Fruit fly (Drosophila melanogaster): ENCODE measurements around the gene CG34357.

Gene CG34357

DNA sequence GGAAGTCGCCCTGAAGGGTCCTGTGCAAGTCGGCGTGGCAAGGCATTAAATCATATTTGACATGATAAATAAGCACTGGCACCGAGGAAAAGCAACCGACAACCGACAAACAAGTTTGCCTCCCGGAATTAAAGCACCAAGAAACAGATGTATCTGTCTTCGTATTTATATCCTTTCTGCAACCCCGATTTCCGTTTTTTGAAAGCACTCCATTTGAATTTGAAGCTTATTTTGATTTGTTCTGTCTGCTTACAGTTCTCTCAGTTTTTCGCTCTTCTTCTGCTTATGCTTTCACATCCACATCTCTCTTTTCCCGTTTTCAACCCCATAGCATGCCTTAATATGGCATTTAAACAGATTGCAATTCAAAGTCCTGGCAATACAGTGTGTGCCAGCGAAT is 4.3 kb downstream of the CG34357 start:
- no peak for TF ChIP-seq ey (GFP tag; optimal IDR thresholded peaks at IDR 0.05)
- no peak for TF ChIP-seq dl (GFP tag; optimal IDR thresholded peaks at IDR 0.05; ENCODE audit: insufficient read depth in 1 of 2, partially characterized antibody in 2 of 2)
- no peak for TF ChIP-seq psq (GFP tag; optimal IDR thresholded peaks at IDR 0.05)
- no peak for TF ChIP-seq br (GFP tag; optimal IDR thresholded peaks at IDR 0.05)
- no peak for TF ChIP-seq h (GFP tag; optimal IDR thresholded peaks at IDR 0.05)
- no peak for TF ChIP-seq Hr78 (GFP tag; optimal IDR thresholded peaks at IDR 0.05)
- no peak for TF ChIP-seq Dfd (GFP tag; optimal IDR thresholded peaks at IDR 0.05)
- TF ChIP-seq N (GFP tag; optimal IDR thresholded peaks at IDR 0.05): no peak

- no peak for TF ChIP-seq dsf (GFP tag; optimal IDR thresholded peaks at IDR 0.05; ENCODE audit: borderline replicate concordance)
- TF ChIP-seq Dfd (GFP tag; optimal IDR thresholded peaks at IDR 0.05): peak; percentile 100
- no peak for TF ChIP-seq br (GFP tag; optimal IDR thresholded peaks at IDR 0.05)
Measured at dm6 chr3R:4542614-4543191, 15.2 kb downstream of the CG34357 start.

- TF ChIP-seq Hnf4 (GFP tag; optimal IDR thresholded peaks at IDR 0.05) (no peak), h (GFP tag; optimal IDR thresholded peaks at IDR 0.05) (no peak), Dif (GFP tag; optimal IDR thresholded peaks at IDR 0.05; ENCODE audit: partially characterized antibody) (no peak), CG32264 (GFP tag; optimal IDR thresholded peaks at IDR 0.05) (no peak), pan (optimal IDR thresholded peaks at IDR 0.05) (no peak), ey (GFP tag; optimal IDR thresholded peaks at IDR 0.05) (no peak), Dfd (GFP tag; optimal IDR thresholded peaks at IDR 0.05) (no peak), foxo (GFP tag; optimal IDR thresholded peaks at IDR 0.05) (no peak), br (GFP tag; optimal IDR thresholded peaks at IDR 0.05) (no peak), CrebA (GFP tag; optimal IDR thresholded peaks at IDR 0.05; ENCODE audit: borderline replicate concordance) (no peak), Myc (optimal IDR thresholded peaks at IDR 0.05) (no peak), dmrt93B (GFP tag; optimal IDR thresholded peaks at IDR 0.05) (no peak), lola (GFP tag; optimal IDR thresholded peaks at IDR 0.05) (no peak)
Measured at dm6 chr3R:4541056-4541455, 16.8 kb downstream of the CG34357 start, which contains the start of gene Mur82C. TSS of gene Mur82C (plus strand) at chr3R:4541356.

dm6 chr3R:4530972-4531371 is 26.9 kb downstream of the CG34357 start:
- TF ChIP-seq CrebA (GFP tag; optimal IDR thresholded peaks at IDR 0.05; ENCODE audit: borderline replicate concordance) (no peak), br (GFP tag; optimal IDR thresholded peaks at IDR 0.05) (no peak), Dfd (GFP tag; optimal IDR thresholded peaks at IDR 0.05) (no peak), Sp1 (GFP tag; optimal IDR thresholded peaks at IDR 0.05) (no peak), dl (GFP tag; optimal IDR thresholded peaks at IDR 0.05; ENCODE audit: insufficient read depth in 1 of 2, partially characterized antibody in 2 of 2) (no peak), h (GFP tag; optimal IDR thresholded peaks at IDR 0.05) (no peak), Myc (optimal IDR thresholded peaks at IDR 0.05) (no peak), Rel (GFP tag; optimal IDR thresholded peaks at IDR 0.05) (no peak), Rel (tag; optimal IDR thresholded peaks at IDR 0.05) (no peak), usp (GFP tag; optimal IDR thresholded peaks at IDR 0.05) (no peak), dsf (GFP tag; optimal IDR thresholded peaks at IDR 0.05; ENCODE audit: borderline replicate concordance) (no peak), Hr83 (GFP tag; optimal IDR thresholded peaks at IDR 0.05; ENCODE audit: poor library complexity, severe bottlenecking) (no peak), GATAd (GFP tag; optimal IDR thresholded peaks at IDR 0.05) (no peak), lola (GFP tag; optimal IDR thresholded peaks at IDR 0.05) (no peak), Mio (GFP tag; optimal IDR thresholded peaks at IDR 0.05) (no peak), Hnf4 (GFP tag; optimal IDR thresholded peaks at IDR 0.05) (no peak), woc (GFP tag; optimal IDR thresholded peaks at IDR 0.05) (no peak)

DNA sequence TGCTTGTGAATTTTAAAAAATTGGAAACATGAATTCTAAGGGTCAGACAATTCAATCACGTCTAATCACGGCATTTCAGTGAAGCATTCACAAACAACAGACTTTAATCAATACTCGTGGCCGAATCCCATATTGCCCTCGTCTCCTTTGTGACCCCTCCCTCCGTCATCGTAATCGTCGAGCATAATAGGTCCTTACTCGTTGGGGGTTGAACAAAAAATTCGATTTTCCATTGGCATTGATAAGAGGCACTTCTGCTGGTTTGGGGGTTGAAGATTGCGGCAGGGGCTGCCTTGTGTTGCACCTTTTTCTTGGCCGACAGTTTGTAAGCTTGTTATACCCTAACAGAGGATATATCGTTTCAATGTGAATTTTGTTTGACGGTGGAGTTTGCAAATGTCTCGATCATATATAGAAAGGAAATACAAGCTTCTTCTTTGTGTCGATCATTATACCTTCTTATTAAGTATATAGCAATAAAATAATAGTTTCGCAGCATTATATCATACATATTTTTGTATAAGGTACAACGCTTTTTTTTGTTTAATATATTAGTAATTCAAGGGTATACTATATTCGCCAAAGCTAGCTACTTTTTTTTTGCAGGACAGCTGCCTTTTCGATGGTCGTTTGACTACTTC is 33.6 kb downstream of the CG34357 start:
- TF ChIP-seq Abd-B (GFP tag; optimal IDR thresholded peaks at IDR 0.05) (no peak), rgr (GFP tag; optimal IDR thresholded peaks at IDR 0.05) (no peak), pan (optimal IDR thresholded peaks at IDR 0.05) (no peak), lola (GFP tag; optimal IDR thresholded peaks at IDR 0.05) (no peak), Jra (GFP tag; optimal IDR thresholded peaks at IDR 0.05) (no peak), Dif (GFP tag; optimal IDR thresholded peaks at IDR 0.05; ENCODE audit: partially characterized antibody) (no peak), h (GFP tag; optimal IDR thresholded peaks at IDR 0.05) (no peak), Mio (GFP tag; optimal IDR thresholded peaks at IDR 0.05) (no peak)

Data from whole organism, wandering third instar larva.